Fruit fly (Drosophila melanogaster) whole organism, wandering third instar larva: Measurements from ENCODE around the gene Spec2.

ENCODE experiments used
- Abd-B ChIP-seq: fragments of >200 bp; optimal IDR thresholded peaks from 2 replicates; lab custom pipeline; 2017; ENCODE audit warnings: missing biosample characterization, missing genetic modification characterization
- CG32264 ChIP-seq: fragments of 200-800 bp; sonication (Bioruptor generic); optimal IDR thresholded peaks from 2 replicates; lab custom pipeline; 2016; ENCODE audit warnings: missing biosample characterization, missing genetic modification characterization
- Dfd ChIP-seq: fragments of >200 bp; optimal IDR thresholded peaks from 2 replicates; lab custom pipeline; 2017; ENCODE audit warnings: missing biosample characterization, missing genetic modification characterization
- HLH106 ChIP-seq: fragments of 200-800 bp; optimal IDR thresholded peaks from 3 replicates; lab custom pipeline; 2019; ENCODE audit warnings: missing biosample characterization, mild to moderate bottlenecking, missing genetic modification characterization, moderate library complexity
- Hr83 ChIP-seq: fragments of 200-300 bp; sonication (Bioruptor generic); optimal IDR thresholded peaks from 2 replicates; lab custom pipeline; 2016; ENCODE audit warnings: missing biosample characterization, mild to moderate bottlenecking, missing genetic modification characterization, moderate library complexity; ENCODE audit not compliant: poor library complexity, severe bottlenecking
- Sp1 ChIP-seq: fragments of 200-800 bp; sonication (Bioruptor generic); optimal IDR thresholded peaks from 3 replicates; lab custom pipeline; 2019; ENCODE audit warnings: missing biosample characterization, mild to moderate bottlenecking, missing genetic modification characterization, moderate library complexity
- dmrt93B ChIP-seq: fragments of 200-800 bp; sonication (Bioruptor generic); optimal IDR thresholded peaks from 2 replicates; lab custom pipeline; 2018; ENCODE audit warnings: missing biosample characterization, mild to moderate bottlenecking, missing genetic modification characterization
- fru ChIP-seq: fragments of 200-800 bp; sonication (Bioruptor generic); optimal IDR thresholded peaks from 3 replicates; lab custom pipeline; 2016; ENCODE audit warnings: missing biosample characterization, mild to moderate bottlenecking, missing genetic modification characterization
- lola ChIP-seq: fragments of >200 bp; optimal IDR thresholded peaks from 2 replicates; lab custom pipeline; 2017; ENCODE audit warnings: missing biosample characterization, missing genetic modification characterization
- pan ChIP-seq: fragments of >200 bp; optimal IDR thresholded peaks from 2 replicates; lab custom pipeline; 2017
- psq ChIP-seq: fragments of 200-800 bp; sonication (Bioruptor generic); optimal IDR thresholded peaks from 3 replicates; lab custom pipeline; 2017; ENCODE audit warnings: missing biosample characterization, mild to moderate bottlenecking, missing genetic modification characterization, moderate library complexity

DNA sequence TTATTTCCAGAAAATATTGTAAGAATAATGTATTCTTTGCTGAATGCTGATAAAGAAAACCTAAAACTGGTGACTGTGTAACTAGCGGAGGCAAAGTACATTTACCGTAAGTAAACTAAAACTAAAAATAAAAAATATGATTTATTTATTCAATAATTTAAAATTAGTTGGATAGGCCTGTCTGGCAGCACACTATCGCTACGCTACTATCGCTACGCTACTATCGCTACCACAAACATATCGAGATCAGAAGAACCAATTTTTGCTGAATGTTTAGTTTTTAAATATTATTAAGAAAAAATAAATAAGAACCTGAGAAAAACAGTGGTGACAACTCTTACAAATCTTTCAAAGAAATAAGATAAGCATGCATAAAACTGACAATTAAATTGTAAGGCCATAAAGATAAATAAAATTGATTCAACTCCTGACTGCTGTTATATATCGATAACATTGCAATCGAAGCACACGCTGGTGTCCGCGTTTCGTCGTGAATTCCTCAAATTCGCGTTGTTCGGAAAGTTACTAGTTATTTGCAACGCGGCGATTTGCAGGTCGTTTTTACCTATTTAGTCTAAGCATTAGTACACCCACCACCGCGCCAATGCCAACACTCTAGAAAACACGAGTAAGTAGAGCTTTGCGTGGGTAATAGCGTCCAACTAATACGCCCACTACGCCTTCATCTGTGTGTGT, 36.4 kb upstream of the Spec2 start, which contains the start of gene Wdr33:
- TF ChIP-seq psq (GFP tag; lab: Kevin White, UChicago) = no peak
- peak; percentile 22 for TF ChIP-seq Sp1 (GFP tag; lab: Kevin White, UChicago)
- no peak for TF ChIP-seq pan (lab: Kevin White, UChicago)
- no peak for TF ChIP-seq Abd-B (GFP tag; lab: Kevin White, UChicago)
- TF ChIP-seq Hr83 = peak; percentile 34
- no peak for TF ChIP-seq CG32264 (GFP tag; lab: Kevin White, UChicago)
- TF ChIP-seq HLH106 = peak; percentile 64
- no peak for TF ChIP-seq dmrt93B (GFP tag; lab: Kevin White, UChicago)
- TF ChIP-seq fru (GFP tag; lab: Kevin White, UChicago) = peak; percentile 22
- no peak for TF ChIP-seq Dfd
- no peak for TF ChIP-seq lola
